Worm (Caenorhabditis elegans): ENCODE measurements around the gene F12E12.2.
A peak's percentile ranks its signal among the peaks of the same experiment; 100 is the strongest.

F12E12.2 gene

ce11 chrII:3788356-3788962 lies 48.7 kb downstream of the F12E12.2 start:
- TF ChIP-seq sma-9 (GFP tag; optimal IDR thresholded peaks at IDR 0.05) (no peak), sma-9 (tag; optimal IDR thresholded peaks at IDR 0.05) (no peak), fos-1 (tag; optimal IDR thresholded peaks at IDR 0.05) (peak; percentile 49), gmeb-1 (tag; optimal IDR thresholded peaks at IDR 0.05) (no peak), sma-3 (GFP tag; optimal IDR thresholded peaks at IDR 0.05) (no peak), nhr-21 (tag; optimal IDR thresholded peaks at IDR 0.05) (no peak), ceh-16 (tag; optimal IDR thresholded peaks at IDR 0.05) (no peak), elt-1 (tag; optimal IDR thresholded peaks at IDR 0.05) (no peak), ztf-11 (tag; optimal IDR thresholded peaks at IDR 0.05) (no peak)
